Fruit fly (Drosophila melanogaster): ENCODE data around the gene Sfp96F.

Gene Sfp96F

DNA sequence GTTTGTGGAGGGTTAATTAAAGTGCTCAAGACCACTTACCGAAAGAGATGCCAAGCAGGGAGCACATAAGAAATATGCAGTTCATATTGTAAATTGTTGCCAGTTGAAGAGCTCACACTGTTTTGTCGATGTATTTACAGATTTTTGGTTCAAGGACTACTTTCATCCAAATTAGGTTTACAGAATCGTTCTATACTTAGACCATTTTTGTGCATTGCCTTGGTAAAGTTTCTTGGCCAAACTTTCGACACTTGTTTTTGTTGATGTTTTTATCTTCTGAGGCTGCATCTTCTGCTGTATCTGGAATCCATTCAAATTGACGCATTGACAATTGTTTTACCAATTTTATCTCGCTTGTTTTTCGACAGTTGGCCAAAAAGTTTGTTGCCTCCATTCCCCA lies 39.7 kb downstream of the Sfp96F start, which contains the start of gene CG31093:
TSS of gene CG31093 (minus strand) at position 101 of the 400 bp plus-strand sequence.
- no peak for TF ChIP-seq noc (tag; optimal IDR thresholded peaks at IDR 0.05)

DNA sequence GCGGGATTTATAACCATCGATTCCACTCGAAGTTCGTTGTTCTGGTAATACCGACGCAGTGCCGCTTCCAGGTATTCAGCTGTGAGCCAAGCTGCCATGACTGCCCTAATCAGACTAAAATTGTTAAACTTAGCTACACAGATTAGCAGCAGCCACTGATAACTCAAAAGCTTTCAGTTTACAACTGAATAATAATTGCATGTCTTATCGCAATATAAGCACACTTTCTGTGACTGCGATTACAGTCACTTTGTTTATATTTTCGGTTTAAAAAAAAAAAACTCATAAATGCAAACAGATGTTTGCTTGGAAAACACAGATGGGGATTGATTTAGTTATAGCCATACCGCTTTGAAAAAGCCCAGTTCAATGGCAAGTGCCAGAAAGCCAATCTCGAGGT lies 40.7 kb downstream of the Sfp96F start, which contains the start of gene CG31380:
TSS of gene CG31380 (minus strand) at position 101 of the 400 bp plus-strand sequence.
- TF ChIP-seq noc (tag; optimal IDR thresholded peaks at IDR 0.05), result no peak

DNA sequence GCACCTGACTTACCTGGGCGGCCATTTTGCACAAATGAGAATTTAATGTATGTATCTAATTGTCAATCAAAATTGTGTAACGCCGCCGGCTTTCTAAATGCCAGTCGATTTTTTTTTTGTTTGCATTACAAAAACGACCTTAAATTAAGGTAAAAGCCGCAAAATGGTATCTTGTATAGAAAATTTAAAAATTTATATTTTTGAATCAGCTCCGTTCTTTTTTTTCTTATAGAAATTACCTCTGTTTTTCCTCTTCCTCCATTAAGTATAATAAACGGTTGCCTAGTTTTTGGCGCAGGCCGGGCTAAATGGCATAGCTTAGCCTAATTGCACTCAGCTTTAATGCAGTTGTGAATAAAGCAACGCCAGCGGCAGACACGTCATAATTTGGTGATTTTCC lies 42.8 kb downstream of the Sfp96F start, which contains the start of gene CG4960:
TSS of gene CG4960 (minus strand) at position 101 of the 400 bp plus-strand sequence.
- no peak for TF ChIP-seq noc (tag; optimal IDR thresholded peaks at IDR 0.05)

DNA sequence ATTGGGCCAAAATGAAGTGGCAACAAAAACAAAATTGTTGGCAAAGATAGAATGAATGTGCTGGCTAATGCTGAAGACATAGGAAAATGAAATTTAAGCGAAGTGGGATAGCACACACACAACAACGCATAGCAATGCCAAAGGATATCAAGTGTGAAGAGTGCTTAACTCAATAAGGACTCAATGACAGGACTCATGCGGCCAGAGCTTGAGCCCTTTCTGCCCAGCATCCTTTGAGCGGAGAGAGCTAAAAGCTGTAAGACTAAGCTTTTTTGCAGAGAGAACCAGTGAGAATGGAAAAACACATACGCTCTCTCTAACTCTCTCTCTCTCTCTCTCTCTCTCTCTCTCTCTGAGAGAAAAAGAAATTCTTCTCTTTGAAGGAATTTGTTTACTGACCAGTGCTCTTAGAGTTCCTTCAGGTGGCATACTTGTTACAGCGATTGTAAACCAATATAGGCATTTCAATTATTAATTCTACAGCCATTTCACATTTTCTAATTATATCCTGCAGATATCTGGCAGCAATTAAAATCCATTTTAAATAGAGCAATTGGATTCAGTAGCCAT lies 47.1 kb downstream of the Sfp96F start:
- TF ChIP-seq noc (tag; optimal IDR thresholded peaks at IDR 0.05), result no peak
